Worm (Caenorhabditis elegans): Measurements from ENCODE around the gene ZK666.2.

Gene ZK666.2

ce11 chrII:10482899-10483298 is 11.2 kb upstream of the ZK666.2 start:
- TF ChIP-seq nhr-12 (tag; optimal IDR thresholded peaks at IDR 0.05) (no peak), lin-32 (GFP tag; optimal IDR thresholded peaks at IDR 0.05) (no peak), nhr-28 (tag; optimal IDR thresholded peaks at IDR 0.05) (no peak), snpc-4 (tag; optimal IDR thresholded peaks at IDR 0.05) (no peak), ceh-83 (GFP tag; optimal IDR thresholded peaks at IDR 0.05) (no peak), nhr-2 (tag; optimal IDR thresholded peaks at IDR 0.05) (no peak), mep-1 (tag; optimal IDR thresholded peaks at IDR 0.05) (no peak), lin-13 (tag; optimal IDR thresholded peaks at IDR 0.05) (no peak), unc-39 (tag; optimal IDR thresholded peaks at IDR 0.05) (no peak), cnd-1 (tag; optimal IDR thresholded peaks at IDR 0.05) (no peak), elt-1 (tag; optimal IDR thresholded peaks at IDR 0.05; ENCODE audit: borderline replicate concordance, insufficient read depth) (no peak), nhr-237 (tag; optimal IDR thresholded peaks at IDR 0.05) (no peak), M03D4.4 (tag; optimal IDR thresholded peaks at IDR 0.05) (no peak), drap-1 (GFP tag; optimal IDR thresholded peaks at IDR 0.05) (no peak)

- TF ChIP-seq unc-39 (tag; optimal IDR thresholded peaks at IDR 0.05) (no peak), hlh-1 (tag; optimal IDR thresholded peaks at IDR 0.05) (no peak), ces-1 (GFP tag; optimal IDR thresholded peaks at IDR 0.05) (no peak)
Observed at ce11 chrII:10481824-10482556, 10.3 kb upstream of the ZK666.2 start, which contains the start of the genes clec-60 and ZK666.11. Gene clec-60, minus strand, starts transcription at chrII:10481874. Gene ZK666.11, plus strand, starts transcription at chrII:10482522.

DNA sequence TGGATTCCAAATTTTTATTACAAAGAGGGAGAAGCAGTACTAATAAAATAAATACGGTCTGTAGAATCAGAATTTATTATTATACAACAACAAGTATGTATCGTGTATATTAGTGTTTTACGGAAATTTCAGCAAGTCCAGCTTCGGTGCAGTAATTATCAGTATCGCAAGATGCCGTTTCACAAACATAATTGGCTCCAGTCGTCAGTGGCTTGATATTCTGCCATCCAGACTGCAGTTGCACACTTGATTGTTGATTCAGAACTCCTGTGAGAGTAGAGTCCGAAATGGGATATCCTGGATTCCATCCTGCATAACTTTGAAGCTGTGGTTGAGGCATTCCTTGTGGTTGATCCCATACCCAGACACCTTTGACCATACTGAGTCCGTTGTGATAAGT is 8.4 kb upstream of the ZK666.2 start:
- no peak for TF ChIP-seq sem-2 (GFP tag; optimal IDR thresholded peaks at IDR 0.05)
- no peak for TF ChIP-seq ceh-43 (GFP tag; optimal IDR thresholded peaks at IDR 0.05)
- TF ChIP-seq ham-2 (GFP tag; optimal IDR thresholded peaks at IDR 0.05), result no peak
- no peak for TF ChIP-seq ceh-83 (GFP tag; optimal IDR thresholded peaks at IDR 0.05)
- TF ChIP-seq elt-3 (tag; optimal IDR thresholded peaks at IDR 0.05), result no peak
- TF ChIP-seq ztf-11 (tag; optimal IDR thresholded peaks at IDR 0.05), result no peak
- no peak for TF ChIP-seq ceh-39 (tag; optimal IDR thresholded peaks at IDR 0.05)
- no peak for TF ChIP-seq lin-13 (tag; optimal IDR thresholded peaks at IDR 0.05)
- TF ChIP-seq lin-32 (GFP tag; optimal IDR thresholded peaks at IDR 0.05), result no peak
- TF ChIP-seq tbx-8 (GFP tag; optimal IDR thresholded peaks at IDR 0.05), result no peak
- TF ChIP-seq unc-120 (tag; optimal IDR thresholded peaks at IDR 0.05; ENCODE audit: poor library complexity, severe bottlenecking), result no peak
- TF ChIP-seq unc-39 (tag; optimal IDR thresholded peaks at IDR 0.05), result no peak
- no peak for TF ChIP-seq snpc-4 (tag; optimal IDR thresholded peaks at IDR 0.05)
- TF ChIP-seq nhr-28 (tag; optimal IDR thresholded peaks at IDR 0.05), result no peak
- TF ChIP-seq unc-62 (GFP tag; optimal IDR thresholded peaks at IDR 0.05), result no peak

DNA sequence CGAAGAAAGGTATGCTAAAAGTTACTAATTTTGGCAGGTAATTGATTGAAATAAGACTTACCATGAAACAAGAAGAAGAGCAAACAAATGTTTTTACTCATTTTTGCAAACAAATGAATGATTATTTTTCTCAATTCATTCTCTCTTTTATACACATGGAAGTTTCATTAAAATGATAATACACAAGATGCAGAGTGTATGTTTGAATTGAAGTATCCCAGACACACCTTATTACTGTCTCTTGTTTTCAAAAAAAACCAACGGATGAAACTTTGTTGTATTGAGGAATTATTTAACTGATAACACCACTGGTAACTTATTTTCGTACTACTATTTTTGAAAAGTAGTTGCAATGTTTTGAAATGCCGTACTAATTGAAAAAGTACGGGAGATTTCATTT is 7.7 kb upstream of the ZK666.2 start, which contains the start of gene clec-59:
Gene clec-59 (minus strand): TSS at position 101 of the 400 bp plus-strand sequence.
- no peak for TF ChIP-seq ceh-83 (GFP tag; optimal IDR thresholded peaks at IDR 0.05)
- TF ChIP-seq nhr-2 (tag; optimal IDR thresholded peaks at IDR 0.05), result no peak
- no peak for TF ChIP-seq unc-120 (tag; optimal IDR thresholded peaks at IDR 0.05; ENCODE audit: poor library complexity, severe bottlenecking)
- TF ChIP-seq ham-2 (GFP tag; optimal IDR thresholded peaks at IDR 0.05), result no peak
- no peak for TF ChIP-seq ceh-39 (tag; optimal IDR thresholded peaks at IDR 0.05)
- no peak for TF ChIP-seq flh-1 (GFP tag; optimal IDR thresholded peaks at IDR 0.05)
- TF ChIP-seq nhr-237 (tag; optimal IDR thresholded peaks at IDR 0.05), result no peak
- no peak for TF ChIP-seq lsy-2 (tag; optimal IDR thresholded peaks at IDR 0.05)
- no peak for TF ChIP-seq hlh-1 (tag; optimal IDR thresholded peaks at IDR 0.05)
- TF ChIP-seq unc-62 (GFP tag; optimal IDR thresholded peaks at IDR 0.05), result no peak
- TF ChIP-seq drap-1 (GFP tag; optimal IDR thresholded peaks at IDR 0.05), result no peak
- no peak for TF ChIP-seq sptf-1 (tag; optimal IDR thresholded peaks at IDR 0.05)
- TF ChIP-seq nhr-12 (tag; optimal IDR thresholded peaks at IDR 0.05), result no peak
- no peak for TF ChIP-seq bed-3 (GFP tag; optimal IDR thresholded peaks at IDR 0.05)
- TF ChIP-seq elt-1 (tag; optimal IDR thresholded peaks at IDR 0.05; ENCODE audit: borderline replicate concordance, insufficient read depth), result no peak
- TF ChIP-seq nhr-76 (tag; optimal IDR thresholded peaks at IDR 0.05), result no peak
- TF ChIP-seq unc-39 (tag; optimal IDR thresholded peaks at IDR 0.05), result no peak
- TF ChIP-seq M03D4.4 (tag; optimal IDR thresholded peaks at IDR 0.05), result no peak
- TF ChIP-seq cnd-1 (tag; optimal IDR thresholded peaks at IDR 0.05), result no peak
- TF ChIP-seq elt-3 (tag; optimal IDR thresholded peaks at IDR 0.05), result no peak

DNA sequence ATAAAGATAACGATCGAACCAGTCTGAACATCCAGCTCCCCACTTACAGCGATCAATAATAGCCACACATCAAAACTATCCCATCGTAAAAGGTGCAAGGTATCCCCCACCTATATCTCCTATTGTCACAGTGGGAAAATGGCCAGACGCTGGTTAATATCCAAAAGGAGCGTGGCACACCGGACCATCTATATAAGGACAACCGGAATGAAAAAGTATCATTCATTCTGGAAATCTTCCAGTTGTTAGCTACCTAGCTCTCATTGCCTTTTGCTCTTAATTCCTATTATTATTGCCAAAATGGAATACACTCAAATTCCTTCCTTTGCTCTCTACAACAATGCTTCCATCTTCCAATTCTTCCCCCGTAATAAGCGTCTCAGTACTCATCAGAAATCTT is 5.3 kb upstream of the ZK666.2 start, which contains the start of gene ZK666.4:
Gene ZK666.4 (plus strand): TSS at position 301 of the 400 bp plus-strand sequence.
- no peak for TF ChIP-seq tbx-8 (GFP tag; optimal IDR thresholded peaks at IDR 0.05)
- no peak for TF ChIP-seq ceh-43 (GFP tag; optimal IDR thresholded peaks at IDR 0.05)
- TF ChIP-seq elt-1 (tag; optimal IDR thresholded peaks at IDR 0.05; ENCODE audit: borderline replicate concordance, insufficient read depth), result no peak
- no peak for TF ChIP-seq bed-3 (GFP tag; optimal IDR thresholded peaks at IDR 0.05)
- no peak for TF ChIP-seq nhr-28 (tag; optimal IDR thresholded peaks at IDR 0.05)
- no peak for TF ChIP-seq mab-5 (tag; optimal IDR thresholded peaks at IDR 0.05)
- TF ChIP-seq nhr-76 (tag; optimal IDR thresholded peaks at IDR 0.05), result no peak
- no peak for TF ChIP-seq sem-2 (GFP tag; optimal IDR thresholded peaks at IDR 0.05)
- no peak for TF ChIP-seq elt-3 (tag; optimal IDR thresholded peaks at IDR 0.05)
- no peak for TF ChIP-seq pha-4 (tag; optimal IDR thresholded peaks at IDR 0.05)

All from whole organism, mixed stage, embryonic.